Fruit fly (Drosophila melanogaster) Kc167 (cell line): ENCODE data around the gene Trc8.

Experiments
- Myc ChIP-seq: fragments of >200 bp; optimal IDR thresholded peaks from 2 replicates; lab custom pipeline; 2017; ENCODE audit warnings: missing external identifiers
- Sin3A ChIP-seq: fragments of >200 bp; optimal IDR thresholded peaks from 2 replicates; lab custom pipeline; 2018; ENCODE audit warnings: missing external identifiers
- h ChIP-seq: fragments of >200 bp; optimal IDR thresholded peaks from 3 replicates; lab custom pipeline; 2018; ENCODE audit warnings: missing external identifiers
- insv ChIP-seq: fragments of >200 bp; optimal IDR thresholded peaks from 3 replicates; lab custom pipeline; 2018; ENCODE audit warnings: missing external identifiers
- psq ChIP-seq: fragments of >200 bp; optimal IDR thresholded peaks from 2 replicates; lab custom pipeline; 2017; ENCODE audit warnings: missing external identifiers
- ttk ChIP-seq: sonication (Bioruptor generic); optimal IDR thresholded peaks from 2 replicates; lab custom pipeline; 2017; ENCODE audit warnings: missing external identifiers

The Trc8 gene

dm6 chr3R:29540948-29541741 lies 37.5 kb upstream of the Trc8 start:
- no peak for TF ChIP-seq h (lab: Kevin White, UChicago)
- TF ChIP-seq Sin3A, result no peak
- TF ChIP-seq Myc, result no peak
- TF ChIP-seq insv, result no peak
- TF ChIP-seq psq (lab: Kevin White, UChicago), result no peak
- TF ChIP-seq ttk, result no peak

dm6 chr3R:29538436-29538835 lies 34.8 kb upstream of the Trc8 start:
- no peak for TF ChIP-seq ttk
- TF ChIP-seq Sin3A, result no peak
- no peak for TF ChIP-seq insv
- no peak for TF ChIP-seq Myc
- TF ChIP-seq psq (lab: Kevin White, UChicago), result no peak
- no peak for TF ChIP-seq h (lab: Kevin White, UChicago)

- no peak for TF ChIP-seq psq (lab: Kevin White, UChicago)
- TF ChIP-seq ttk, result no peak
- no peak for TF ChIP-seq Sin3A
- TF ChIP-seq Myc, result no peak
- TF ChIP-seq h (lab: Kevin White, UChicago), result no peak
- no peak for TF ChIP-seq insv
These were observed 23.0 kb upstream of the Trc8 start for dm6 chr3R:29526565-29526964.

- TF ChIP-seq psq (lab: Kevin White, UChicago) (no peak), h (lab: Kevin White, UChicago) (no peak), Myc (no peak), Sin3A (no peak), insv (no peak), ttk (no peak)
These were observed 20.6 kb upstream of the Trc8 start for dm6 chr3R:29523978-29524775.

dm6 chr3R:29522164-29522563 lies 18.6 kb upstream of the Trc8 start:
- no peak for TF ChIP-seq insv
- TF ChIP-seq h (lab: Kevin White, UChicago), result no peak
- TF ChIP-seq Myc, result no peak
- TF ChIP-seq ttk, result no peak
- TF ChIP-seq Sin3A, result no peak
- no peak for TF ChIP-seq psq (lab: Kevin White, UChicago)

dm6 chr3R:29520215-29520614 lies 16.6 kb upstream of the Trc8 start:
- TF ChIP-seq Sin3A (no peak), ttk (no peak), Myc (no peak), psq (lab: Kevin White, UChicago) (no peak), h (lab: Kevin White, UChicago) (no peak), insv (no peak)

- TF ChIP-seq Myc (no peak), psq (lab: Kevin White, UChicago) (no peak)
These were observed 15.7 kb upstream of the Trc8 start for dm6 chr3R:29519332-29519731.

- TF ChIP-seq psq (lab: Kevin White, UChicago) (no peak), h (lab: Kevin White, UChicago) (no peak), insv (no peak), Sin3A (no peak), ttk (no peak), Myc (no peak)
These were observed 14.9 kb upstream of the Trc8 start for dm6 chr3R:29518498-29518897.

dm6 chr3R:29517923-29518322 lies 14.3 kb upstream of the Trc8 start:
- no peak for TF ChIP-seq Myc
- no peak for TF ChIP-seq h (lab: Kevin White, UChicago)
- TF ChIP-seq ttk, result no peak
- no peak for TF ChIP-seq psq (lab: Kevin White, UChicago)
- TF ChIP-seq insv, result no peak
- no peak for TF ChIP-seq Sin3A

- no peak for TF ChIP-seq insv
- TF ChIP-seq Myc, result no peak
- TF ChIP-seq h (lab: Kevin White, UChicago), result no peak
- no peak for TF ChIP-seq ttk
- TF ChIP-seq Sin3A, result no peak
- no peak for TF ChIP-seq psq (lab: Kevin White, UChicago)
These were observed 13.2 kb upstream of the Trc8 start for dm6 chr3R:29516766-29517165.

dm6 chr3R:29515417-29515816 lies 11.8 kb upstream of the Trc8 start, which contains the start of gene ND-20L:
Gene ND-20L (plus strand): TSS chr3R:29515717.
- no peak for TF ChIP-seq insv
- TF ChIP-seq Myc, result no peak
- TF ChIP-seq h (lab: Kevin White, UChicago), result no peak
- no peak for TF ChIP-seq psq (lab: Kevin White, UChicago)

- no peak for TF ChIP-seq Myc
- no peak for TF ChIP-seq ttk
- no peak for TF ChIP-seq insv
- no peak for TF ChIP-seq h (lab: Kevin White, UChicago)
- TF ChIP-seq psq (lab: Kevin White, UChicago), result no peak
- no peak for TF ChIP-seq Sin3A
These were observed 8.9 kb upstream of the Trc8 start for dm6 chr3R:29512306-29513044.

- TF ChIP-seq Sin3A, result no peak
- TF ChIP-seq insv, result no peak
- no peak for TF ChIP-seq ttk
These were observed 7.9 kb upstream of the Trc8 start for dm6 chr3R:29511472-29511871.
